Fruit fly (Drosophila melanogaster) whole organism, wandering third instar larva: ENCODE data around the gene beta4GalNAcTB.
A peak's percentile ranks its signal among the peaks of the same experiment; 100 is the strongest.

ENCODE experiments used
- Abd-B ChIP-seq: fragments of >200 bp; optimal IDR thresholded peaks from 2 replicates; lab custom pipeline; 2017; ENCODE audit warnings: missing biosample characterization, missing genetic modification characterization
- CG32264 ChIP-seq: fragments of 200-800 bp; sonication (Bioruptor generic); optimal IDR thresholded peaks from 2 replicates; lab custom pipeline; 2016; ENCODE audit warnings: missing biosample characterization, missing genetic modification characterization
- CG9705 ChIP-seq: fragments of 200-800 bp; sonication (Bioruptor generic); optimal IDR thresholded peaks from 2 replicates; lab custom pipeline; 2018; ENCODE audit warnings: missing biosample characterization, mild to moderate bottlenecking, missing genetic modification characterization
- CrebA ChIP-seq: fragments of 200-800 bp; sonication (Bioruptor generic); optimal IDR thresholded peaks from 2 replicates; lab custom pipeline; 2016; ENCODE audit warnings: missing biosample characterization, mild to moderate bottlenecking, missing genetic modification characterization, borderline replicate concordance
- Dfd ChIP-seq: fragments of >200 bp; optimal IDR thresholded peaks from 2 replicates; lab custom pipeline; 2017; ENCODE audit warnings: missing biosample characterization, missing genetic modification characterization
- Dif ChIP-seq: fragments of 200-275, 200-300 bp; sonication (Bioruptor generic); optimal IDR thresholded peaks from 2 replicates; lab custom pipeline; 2018; ENCODE audit warnings: missing biosample characterization, missing genetic modification characterization; ENCODE audit not compliant: partially characterized antibody
- GATAd ChIP-seq: sonication (Bioruptor generic); optimal IDR thresholded peaks from 2 replicates; lab custom pipeline; 2016; ENCODE audit warnings: missing biosample characterization, missing genetic modification characterization
- HLH106 ChIP-seq: fragments of 200-800 bp; optimal IDR thresholded peaks from 3 replicates; lab custom pipeline; 2019; ENCODE audit warnings: missing biosample characterization, mild to moderate bottlenecking, missing genetic modification characterization, moderate library complexity
- Hnf4 ChIP-seq: fragments of 200-800 bp; sonication (Bioruptor generic); optimal IDR thresholded peaks from 2 replicates; lab custom pipeline; 2016; ENCODE audit warnings: missing biosample characterization, mild to moderate bottlenecking, missing genetic modification characterization
- Hr78 ChIP-seq: fragments of >200 bp; optimal IDR thresholded peaks from 2 replicates; lab custom pipeline; 2017; ENCODE audit warnings: missing biosample characterization, missing genetic modification characterization
- Hr83 ChIP-seq: fragments of 200-300 bp; sonication (Bioruptor generic); optimal IDR thresholded peaks from 2 replicates; lab custom pipeline; 2016; ENCODE audit warnings: missing biosample characterization, mild to moderate bottlenecking, missing genetic modification characterization, moderate library complexity; ENCODE audit not compliant: poor library complexity, severe bottlenecking
- Jra ChIP-seq: sonication (Bioruptor generic); optimal IDR thresholded peaks from 2 replicates; lab custom pipeline; 2016; ENCODE audit warnings: missing biosample characterization, missing genetic modification characterization
- Mio ChIP-seq: sonication (Bioruptor generic); optimal IDR thresholded peaks from 2 replicates; lab custom pipeline; 2016; ENCODE audit warnings: missing biosample characterization, missing genetic modification characterization
- Myc ChIP-seq: fragments of >200 bp; optimal IDR thresholded peaks from 2 replicates; lab custom pipeline; 2017
- N ChIP-seq: fragments of >200 bp; optimal IDR thresholded peaks from 2 replicates; lab custom pipeline; 2018; ENCODE audit warnings: missing biosample characterization, missing external identifiers, missing genetic modification characterization
- OdsH ChIP-seq: fragments of 200-800 bp; sonication (Bioruptor generic); optimal IDR thresholded peaks from 2 replicates; lab custom pipeline; 2016; ENCODE audit warnings: missing biosample characterization, mild to moderate bottlenecking, missing genetic modification characterization
- Rel ChIP-seq, 2 experiments: fragments of 200-800 bp; sonication (Bioruptor generic) in 1 of 2; optimal IDR thresholded peaks; 2 replicates in 1 of 2; 3 replicates in 1 of 2; lab custom pipeline; 2016 to 2019; ENCODE audit warnings: mild to moderate bottlenecking in 2 of 2, missing biosample characterization in 2 of 2, missing genetic modification characterization in 2 of 2, moderate library complexity in 1 of 2
- Sp1 ChIP-seq: fragments of 200-800 bp; sonication (Bioruptor generic); optimal IDR thresholded peaks from 3 replicates; lab custom pipeline; 2019; ENCODE audit warnings: missing biosample characterization, mild to moderate bottlenecking, missing genetic modification characterization, moderate library complexity
- Vsx2 ChIP-seq: fragments of 200-300, 225-300 bp; sonication (Bioruptor generic); optimal IDR thresholded peaks from 2 replicates; lab custom pipeline; 2018; ENCODE audit warnings: missing biosample characterization, missing genetic modification characterization; ENCODE audit not compliant: partially characterized antibody
- br ChIP-seq: fragments of 200-800 bp; sonication (Bioruptor generic); optimal IDR thresholded peaks from 2 replicates; lab custom pipeline; 2016; ENCODE audit warnings: missing biosample characterization, missing genetic modification characterization
- brk ChIP-seq: fragments of 200-800 bp; sonication (Bioruptor generic); optimal IDR thresholded peaks from 2 replicates; lab custom pipeline; 2016; ENCODE audit warnings: missing biosample characterization, mild to moderate bottlenecking, missing genetic modification characterization
- dl ChIP-seq, 2 experiments: fragments of 175-275, 200-275 bp in 1 of 2; fragments of 200-275 bp in 1 of 2; sonication (Bioruptor generic); optimal IDR thresholded peaks; lab custom pipeline; 2018; ENCODE audit warnings: mild to moderate bottlenecking in 2 of 2, missing biosample characterization in 2 of 2, missing genetic modification characterization in 2 of 2, moderate library complexity in 2 of 2; ENCODE audit not compliant: partially characterized antibody in 2 of 2, insufficient read depth in 1 of 2
- dmrt93B ChIP-seq: fragments of 200-800 bp; sonication (Bioruptor generic); optimal IDR thresholded peaks from 2 replicates; lab custom pipeline; 2018; ENCODE audit warnings: missing biosample characterization, mild to moderate bottlenecking, missing genetic modification characterization
- dsf ChIP-seq: sonication (Bioruptor generic); optimal IDR thresholded peaks from 2 replicates; lab custom pipeline; 2016; ENCODE audit warnings: missing biosample characterization, missing genetic modification characterization, borderline replicate concordance
- ey ChIP-seq: fragments of 200-800 bp; sonication (Bioruptor generic); optimal IDR thresholded peaks from 2 replicates; lab custom pipeline; 2016; ENCODE audit warnings: missing biosample characterization, missing genetic modification characterization
- foxo ChIP-seq, 2 experiments: fragments of 200-800 bp; sonication (Bioruptor generic); optimal IDR thresholded peaks; 2 replicates in 1 of 2; 3 replicates in 1 of 2; lab custom pipeline; 2016 to 2017; ENCODE audit warnings: missing biosample characterization in 2 of 2, missing genetic modification characterization in 2 of 2
- fru ChIP-seq: fragments of 200-800 bp; sonication (Bioruptor generic); optimal IDR thresholded peaks from 3 replicates; lab custom pipeline; 2016; ENCODE audit warnings: missing biosample characterization, mild to moderate bottlenecking, missing genetic modification characterization
- h ChIP-seq: fragments of 200-800 bp; sonication (Bioruptor generic); optimal IDR thresholded peaks from 3 replicates; lab custom pipeline; 2016; ENCODE audit warnings: missing biosample characterization, mild to moderate bottlenecking, missing genetic modification characterization
- jim ChIP-seq: fragments of 175-275, 200-325 bp; sonication (Bioruptor generic); optimal IDR thresholded peaks from 2 replicates; lab custom pipeline; 2016; ENCODE audit warnings: missing biosample characterization, mild to moderate bottlenecking, missing genetic modification characterization
- lola ChIP-seq: fragments of >200 bp; optimal IDR thresholded peaks from 2 replicates; lab custom pipeline; 2017; ENCODE audit warnings: missing biosample characterization, missing genetic modification characterization
- pan ChIP-seq: fragments of >200 bp; optimal IDR thresholded peaks from 2 replicates; lab custom pipeline; 2017
- psq ChIP-seq: fragments of 200-800 bp; sonication (Bioruptor generic); optimal IDR thresholded peaks from 3 replicates; lab custom pipeline; 2017; ENCODE audit warnings: missing biosample characterization, mild to moderate bottlenecking, missing genetic modification characterization, moderate library complexity
- rgr ChIP-seq: fragments of 200-800 bp; sonication (Bioruptor generic); optimal IDR thresholded peaks from 3 replicates; lab custom pipeline; 2016; ENCODE audit warnings: missing biosample characterization, mild to moderate bottlenecking, missing genetic modification characterization
- sage ChIP-seq: fragments of 200-800 bp; sonication (Bioruptor generic); optimal IDR thresholded peaks from 2 replicates; lab custom pipeline; 2016; ENCODE audit warnings: missing biosample characterization, mild to moderate bottlenecking, missing genetic modification characterization
- sv ChIP-seq: fragments of 200-800 bp; sonication (Bioruptor generic); optimal IDR thresholded peaks from 3 replicates; lab custom pipeline; 2016; ENCODE audit warnings: missing biosample characterization, missing genetic modification characterization
- tai ChIP-seq: sonication (Bioruptor generic); optimal IDR thresholded peaks from 2 replicates; lab custom pipeline; 2016; ENCODE audit warnings: missing biosample characterization, missing genetic modification characterization
- usp ChIP-seq: fragments of >200 bp; optimal IDR thresholded peaks from 2 replicates; lab custom pipeline; 2017; ENCODE audit warnings: missing biosample characterization, missing genetic modification characterization
- woc ChIP-seq: sonication (Bioruptor generic); optimal IDR thresholded peaks from 2 replicates; lab custom pipeline; 2016; ENCODE audit warnings: missing biosample characterization, mild to moderate bottlenecking, missing genetic modification characterization

beta4GalNAcTB gene

dm6 chr3R:29064682-29065100, 30.9 kb upstream of the beta4GalNAcTB start (continued):
- no peak for TF ChIP-seq CG9705
- no peak for TF ChIP-seq lola (GFP tag; lab: Kevin White, UChicago)
- peak; percentile 34 for TF ChIP-seq rgr (GFP tag; lab: Kevin White, UChicago)
- no peak for TF ChIP-seq pan (lab: Kevin White, UChicago)
- TF ChIP-seq brk (GFP tag; lab: Kevin White, UChicago): no peak

- no peak for TF ChIP-seq sage (GFP tag; lab: Kevin White, UChicago)
- no peak for TF ChIP-seq rgr (GFP tag; lab: Kevin White, UChicago)
- no peak for TF ChIP-seq br (GFP tag; lab: Kevin White, UChicago)
- TF ChIP-seq Dfd (GFP tag; lab: Kevin White, UChicago): no peak
- no peak for TF ChIP-seq ey (GFP tag; lab: Kevin White, UChicago)
- no peak for TF ChIP-seq Hr83 (GFP tag; lab: Kevin White, UChicago)
- no peak for TF ChIP-seq lola (GFP tag; lab: Kevin White, UChicago)
- TF ChIP-seq Dif (GFP tag; lab: Kevin White, UChicago): peak; percentile 71
- TF ChIP-seq Jra (GFP tag; lab: Kevin White, UChicago): no peak
- no peak for TF ChIP-seq GATAd
- TF ChIP-seq CG9705: no peak
- no peak for TF ChIP-seq Mio (GFP tag; lab: Kevin White, UChicago)
- TF ChIP-seq Abd-B (GFP tag; lab: Kevin White, UChicago): no peak
- no peak for TF ChIP-seq HLH106 (tag; lab: Kevin White, UChicago)
- no peak for TF ChIP-seq tai (GFP tag; lab: Kevin White, UChicago)
- no peak for TF ChIP-seq Hnf4 (GFP tag; lab: Kevin White, UChicago)
- no peak for TF ChIP-seq woc
- TF ChIP-seq Vsx2 (GFP tag; lab: Kevin White, UChicago): no peak
- TF ChIP-seq OdsH (GFP tag; lab: Kevin White, UChicago): no peak
- TF ChIP-seq pan (lab: Kevin White, UChicago): no peak
- TF ChIP-seq psq (GFP tag; lab: Kevin White, UChicago): peak; percentile 45
- TF ChIP-seq dl (GFP tag; optimal IDR thresholded peaks at IDR 0.05; lab: Kevin White, UChicago; ENCODE audit: insufficient read depth in 1 of 2, partially characterized antibody in 2 of 2): peak in 1 of 2 experiments; percentile 50
- no peak for TF ChIP-seq Myc
- TF ChIP-seq N: peak; percentile 47
Observed at dm6 chr3R:29063921-29064460, 30.2 kb upstream of the beta4GalNAcTB start.

- TF ChIP-seq Mio (GFP tag; lab: Kevin White, UChicago): no peak
- TF ChIP-seq HLH106 (tag; lab: Kevin White, UChicago): peak; percentile 88
- TF ChIP-seq dl (GFP tag; optimal IDR thresholded peaks at IDR 0.05; lab: Kevin White, UChicago; ENCODE audit: insufficient read depth in 1 of 2, partially characterized antibody in 2 of 2): no peak
- peak; percentile 58 for TF ChIP-seq CG9705
- TF ChIP-seq Hr78: no peak
- TF ChIP-seq sage (GFP tag; lab: Kevin White, UChicago): peak; percentile 38
- peak; percentile 52 for TF ChIP-seq rgr (GFP tag; lab: Kevin White, UChicago)
- peak; percentile 87 for TF ChIP-seq jim (GFP tag; lab: Kevin White, UChicago)
- peak; percentile 73 for TF ChIP-seq woc
- no peak for TF ChIP-seq Rel (GFP tag; optimal IDR thresholded peaks at IDR 0.05; lab: Kevin White, UChicago)
- peak; percentile 10 for TF ChIP-seq Rel (tag; optimal IDR thresholded peaks at IDR 0.05; lab: Kevin White, UChicago)
- peak; percentile 43 for TF ChIP-seq h (GFP tag; lab: Kevin White, UChicago)
- peak; percentile 71 for TF ChIP-seq fru (GFP tag; lab: Kevin White, UChicago)
- no peak for TF ChIP-seq pan (lab: Kevin White, UChicago)
- peak; percentile 80 for TF ChIP-seq Sp1
- TF ChIP-seq br (GFP tag; lab: Kevin White, UChicago): peak; percentile 66
- TF ChIP-seq dsf (GFP tag; lab: Kevin White, UChicago): peak; percentile 61
- no peak for TF ChIP-seq lola (GFP tag; lab: Kevin White, UChicago)
- TF ChIP-seq Hr83 (GFP tag; lab: Kevin White, UChicago): peak; percentile 74
- TF ChIP-seq psq (GFP tag; lab: Kevin White, UChicago): peak; percentile 84
- peak; percentile 51 for TF ChIP-seq ey (GFP tag; lab: Kevin White, UChicago)
- no peak for TF ChIP-seq CG32264 (GFP tag; lab: Kevin White, UChicago)
- TF ChIP-seq CrebA (GFP tag; lab: Kevin White, UChicago): no peak
- no peak for TF ChIP-seq Myc
- no peak for TF ChIP-seq Abd-B (GFP tag; lab: Kevin White, UChicago)
- peak; percentile 51 for TF ChIP-seq sv (GFP tag; lab: Kevin White, UChicago)
- no peak for TF ChIP-seq N
- TF ChIP-seq GATAd: peak; percentile 70
- peak; percentile 36 for TF ChIP-seq OdsH (GFP tag; lab: Kevin White, UChicago)
- TF ChIP-seq Jra (GFP tag; lab: Kevin White, UChicago): peak; percentile 59
- TF ChIP-seq Hnf4 (GFP tag; lab: Kevin White, UChicago): peak; percentile 66
- no peak for TF ChIP-seq usp (GFP tag; lab: Kevin White, UChicago)
- peak; percentile 6 to 78 for TF ChIP-seq foxo (GFP tag; optimal IDR thresholded peaks at IDR 0.05; lab: Kevin White, UChicago)
- no peak for TF ChIP-seq Vsx2 (GFP tag; lab: Kevin White, UChicago)
- no peak for TF ChIP-seq Dif (GFP tag; lab: Kevin White, UChicago)
- no peak for TF ChIP-seq brk (GFP tag; lab: Kevin White, UChicago)
- peak; percentile 74 for TF ChIP-seq dmrt93B (GFP tag; lab: Kevin White, UChicago)
- TF ChIP-seq tai (GFP tag; lab: Kevin White, UChicago): no peak
- no peak for TF ChIP-seq Dfd (GFP tag; lab: Kevin White, UChicago)
- TF ChIP-seq, all 38 proteins: peak for 22
Observed at dm6 chr3R:29063207-29063920, 29.6 kb upstream of the beta4GalNAcTB start.
